Fruit fly (Drosophila melanogaster) whole organism, prepupa: ENCODE data around the gene Ir7b.

Source experiments
- Blimp-1 ChIP-seq: fragments of 200-800 bp; sonication (Bioruptor generic); optimal IDR thresholded peaks from 3 replicates; lab custom pipeline; 2017; ENCODE audit warnings: missing biosample characterization, missing genetic modification characterization, mild to moderate bottlenecking, moderate library complexity, missing genetic modification reagents
- CG10631 ChIP-seq: fragments of 200-800 bp; sonication (Bioruptor generic); optimal IDR thresholded peaks from 2 replicates; lab custom pipeline; 2016; ENCODE audit warnings: missing biosample characterization, missing genetic modification characterization
- CG10669 ChIP-seq: fragments of 200-800 bp; sonication (Bioruptor generic); optimal IDR thresholded peaks from 3 replicates; lab custom pipeline; 2018; ENCODE audit warnings: missing biosample characterization, mild to moderate bottlenecking, missing genetic modification characterization, moderate library complexity
- CG11294 ChIP-seq: fragments of 200-800 bp; sonication (Bioruptor generic); IDR thresholded peaks from 2 replicates; pipeline ENCODE4 v1.3.6; 2022; ENCODE audit warnings: missing biosample characterization, missing genetic modification characterization
- CG11762 ChIP-seq: fragments of 200-800 bp; sonication (Bioruptor generic); optimal IDR thresholded peaks from 3 replicates; lab custom pipeline; 2016; ENCODE audit warnings: missing biosample characterization, missing genetic modification characterization; ENCODE audit not compliant: insufficient read depth
- CG15336 ChIP-seq: fragments of 200-800 bp; sonication (Bioruptor generic); IDR thresholded peaks from 2 replicates; pipeline ENCODE4 v1.3.6; 2022; ENCODE audit warnings: missing biosample characterization, missing genetic modification characterization
- CG1621 ChIP-seq: fragments of 200-800 bp; sonication (Bioruptor generic); optimal IDR thresholded peaks from 3 replicates; lab custom pipeline; 2018; ENCODE audit warnings: missing biosample characterization, mild to moderate bottlenecking, missing genetic modification characterization
- CG3032 ChIP-seq: fragments of 200-800 bp; optimal IDR thresholded peaks from 2 replicates; lab custom pipeline; 2019; ENCODE audit warnings: missing biosample characterization, mild to moderate bottlenecking, missing genetic modification characterization, moderate library complexity
- CG31627 ChIP-seq: fragments of 200-800 bp; sonication (Bioruptor generic); optimal IDR thresholded peaks from 3 replicates; lab custom pipeline; 2016; ENCODE audit warnings: missing biosample characterization, missing genetic modification characterization
- CG34406 ChIP-seq: fragments of 200-800 bp; sonication (Bioruptor generic); optimal IDR thresholded peaks from 3 replicates; lab custom pipeline; 2016; ENCODE audit warnings: missing biosample characterization, missing genetic modification characterization
- CG4318 ChIP-seq: fragments of 200-800 bp; sonication (Bioruptor generic); optimal IDR thresholded peaks from 3 replicates; lab custom pipeline; 2017; ENCODE audit warnings: missing biosample characterization, mild to moderate bottlenecking, missing genetic modification characterization
- CG6163 ChIP-seq: fragments of 200-800 bp; sonication (Bioruptor generic); IDR thresholded peaks from 3 replicates; pipeline ENCODE4 v1.3.6; 2022; ENCODE audit warnings: missing biosample characterization, missing genetic modification characterization
- CG6276 ChIP-seq: fragments of 200-800 bp; sonication (Bioruptor generic); optimal IDR thresholded peaks from 2 replicates; lab custom pipeline; 2017; ENCODE audit warnings: missing biosample characterization, mild to moderate bottlenecking, missing genetic modification characterization
- CG6792 ChIP-seq: fragments of 200-800 bp; sonication (Bioruptor generic); optimal IDR thresholded peaks from 3 replicates; lab custom pipeline; 2016; ENCODE audit warnings: missing biosample characterization, missing genetic modification characterization
- CG7368 ChIP-seq: fragments of 200-800 bp; sonication (Bioruptor generic); optimal IDR thresholded peaks from 3 replicates; lab custom pipeline; 2016; ENCODE audit warnings: missing biosample characterization, missing genetic modification characterization
- CG8119 ChIP-seq: fragments of 200-800 bp; sonication (Bioruptor generic); IDR thresholded peaks from 3 replicates; pipeline ENCODE4 v1.3.6; 2022; ENCODE audit warnings: missing biosample characterization, missing genetic modification characterization
- CG8319 ChIP-seq: fragments of 200-800 bp; sonication (Bioruptor generic); optimal IDR thresholded peaks from 3 replicates; lab custom pipeline; 2016; ENCODE audit warnings: missing biosample characterization, missing genetic modification characterization
- CG8632 ChIP-seq: fragments of 200-800 bp; sonication (Bioruptor generic); optimal IDR thresholded peaks from 3 replicates; lab custom pipeline; 2016; ENCODE audit warnings: missing biosample characterization, missing genetic modification characterization
- CG9139 ChIP-seq: fragments of 200-800 bp; sonication (Bioruptor generic); optimal IDR thresholded peaks from 3 replicates; lab custom pipeline; 2017; ENCODE audit warnings: missing biosample characterization, mild to moderate bottlenecking, missing genetic modification characterization
- Eip78C ChIP-seq: fragments of 200-800 bp; sonication (Bioruptor generic); peaks from one replicate; lab custom pipeline; 2016; ENCODE audit warnings: missing biosample characterization, missing genetic modification characterization
- Eip93F ChIP-seq: fragments of 200-800 bp; sonication (Bioruptor generic); optimal IDR thresholded peaks from 2 replicates; lab custom pipeline; 2016; ENCODE audit warnings: missing biosample characterization, mild to moderate bottlenecking, missing genetic modification characterization
- Ets21C ChIP-seq: fragments of 200-800 bp; sonication (Bioruptor generic); optimal IDR thresholded peaks from 3 replicates; lab custom pipeline; 2016; ENCODE audit warnings: missing biosample characterization, missing genetic modification characterization
- Ets96B ChIP-seq: fragments of 200-800 bp; optimal IDR thresholded peaks from 2 replicates; lab custom pipeline; 2019; ENCODE audit warnings: missing biosample characterization, mild to moderate bottlenecking, missing genetic modification characterization, moderate library complexity
- Gug ChIP-seq: fragments of 200-800 bp; sonication (Bioruptor generic); IDR thresholded peaks from 2 replicates; pipeline ENCODE4 v1.3.6; 2022; ENCODE audit warnings: missing biosample characterization, missing genetic modification characterization
- Hr39 ChIP-seq: fragments of 200-800 bp; sonication (Bioruptor generic); optimal IDR thresholded peaks from 2 replicates; lab custom pipeline; 2016; ENCODE audit warnings: missing biosample characterization, missing genetic modification characterization
- Hr4 ChIP-seq: fragments of 200-800 bp; sonication (Bioruptor generic); optimal IDR thresholded peaks from 3 replicates; lab custom pipeline; 2016; ENCODE audit warnings: missing biosample characterization, missing genetic modification characterization
- Lpt ChIP-seq: fragments of 200-800 bp; sonication (Bioruptor generic); optimal IDR thresholded peaks from 3 replicates; lab custom pipeline; 2016; ENCODE audit warnings: missing biosample characterization, missing genetic modification characterization
- Met ChIP-seq: fragments of 200-800 bp; sonication (Bioruptor generic); optimal IDR thresholded peaks from 3 replicates; lab custom pipeline; 2016; ENCODE audit warnings: missing biosample characterization, missing genetic modification characterization
- OdsH ChIP-seq: fragments of 200-800 bp; sonication (Bioruptor generic); optimal IDR thresholded peaks from 3 replicates; lab custom pipeline; 2016; ENCODE audit warnings: missing biosample characterization, missing genetic modification characterization
- Smox ChIP-seq: fragments of 200-800 bp; sonication (Bioruptor generic); optimal IDR thresholded peaks from 3 replicates; lab custom pipeline; 2016; ENCODE audit warnings: missing biosample characterization, missing genetic modification characterization
- Sox102F ChIP-seq: fragments of 200-800 bp; sonication (Bioruptor generic); optimal IDR thresholded peaks from 2 replicates; lab custom pipeline; 2016; ENCODE audit warnings: missing biosample characterization, mild to moderate bottlenecking, missing genetic modification characterization
- Sox15 ChIP-seq: fragments of 200-800 bp; sonication (Bioruptor generic); optimal IDR thresholded peaks from 3 replicates; lab custom pipeline; 2016; ENCODE audit warnings: missing biosample characterization, missing genetic modification characterization
- achi ChIP-seq: fragments of 200-800 bp; sonication (Bioruptor generic); optimal IDR thresholded peaks from 3 replicates; lab custom pipeline; 2016; ENCODE audit warnings: missing biosample characterization, missing genetic modification characterization
- acj6 ChIP-seq: fragments of 200-800 bp; sonication (Bioruptor generic); optimal IDR thresholded peaks from 3 replicates; lab custom pipeline; 2016; ENCODE audit warnings: missing biosample characterization, missing genetic modification characterization
- dsx ChIP-seq: fragments of 200-800 bp; optimal IDR thresholded peaks from 3 replicates; lab custom pipeline; 2019; ENCODE audit warnings: missing biosample characterization, mild to moderate bottlenecking, missing genetic modification characterization, moderate library complexity; ENCODE audit not compliant: poor library complexity, severe bottlenecking
- eg ChIP-seq: fragments of 200-800 bp; sonication (Bioruptor generic); IDR thresholded peaks from 3 replicates; pipeline ENCODE4 v1.3.6; 2022; ENCODE audit warnings: missing biosample characterization, missing genetic modification characterization
- esn ChIP-seq: fragments of 200-800 bp; sonication (Bioruptor generic); optimal IDR thresholded peaks from 2 replicates; lab custom pipeline; 2016; ENCODE audit warnings: missing biosample characterization, mild to moderate bottlenecking, missing genetic modification characterization, moderate library complexity
- fd85E ChIP-seq: fragments of 200-800 bp; sonication (Bioruptor generic); optimal IDR thresholded peaks from 3 replicates; lab custom pipeline; 2016; ENCODE audit warnings: missing biosample characterization, missing genetic modification characterization
- fkh ChIP-seq: fragments of 200-800 bp; sonication (Bioruptor generic); optimal IDR thresholded peaks from 3 replicates; lab custom pipeline; 2017; ENCODE audit warnings: missing biosample characterization, mild to moderate bottlenecking, missing genetic modification characterization, moderate library complexity
- lz ChIP-seq: fragments of 200-800 bp; sonication (Bioruptor generic); optimal IDR thresholded peaks from 3 replicates; lab custom pipeline; 2016; ENCODE audit warnings: missing biosample characterization, missing genetic modification characterization
- net ChIP-seq: fragments of 200-800 bp; sonication (Bioruptor generic); optimal IDR thresholded peaks from 3 replicates; lab custom pipeline; 2016; ENCODE audit warnings: missing biosample characterization, missing genetic modification characterization
- pdm3 ChIP-seq: fragments of 200-800 bp; sonication (Bioruptor generic); optimal IDR thresholded peaks from 3 replicates; lab custom pipeline; 2016; ENCODE audit warnings: missing biosample characterization, missing genetic modification characterization
- spab ChIP-seq: fragments of 200-800 bp; sonication (Bioruptor generic); optimal IDR thresholded peaks from 2 replicates; lab custom pipeline; 2017; ENCODE audit warnings: missing biosample characterization, mild to moderate bottlenecking, missing genetic modification characterization, missing genetic modification reagents
- ss ChIP-seq, 2 experiments: fragments of 200-800 bp; sonication (Bioruptor generic); optimal IDR thresholded peaks; 2 replicates in 1 of 2; 3 replicates in 1 of 2; lab custom pipeline; 2017 to 2018; ENCODE audit warnings: mild to moderate bottlenecking in 2 of 2, missing biosample characterization in 2 of 2, missing genetic modification characterization in 2 of 2, moderate library complexity in 1 of 2
- svp ChIP-seq: fragments of 200-800 bp; sonication (Bioruptor generic); peaks from one replicate; lab custom pipeline; 2016; ENCODE audit warnings: missing biosample characterization, missing genetic modification characterization
- topi ChIP-seq: fragments of 200-800 bp; sonication (Bioruptor generic); optimal IDR thresholded peaks from 3 replicates; lab custom pipeline; 2016; ENCODE audit warnings: missing biosample characterization, missing genetic modification characterization
- vri ChIP-seq: fragments of 200-800 bp; sonication (Bioruptor generic); optimal IDR thresholded peaks from 3 replicates; lab custom pipeline; 2016; ENCODE audit warnings: missing biosample characterization, mild to moderate bottlenecking, missing genetic modification characterization

Ir7b gene

dm6 chrX:7892539-7892899 is 25.8 kb upstream of the Ir7b start (continued):
- peak; percentile 53 for TF ChIP-seq achi (GFP tag; lab: Kevin White, UChicago)
- TF ChIP-seq acj6: peak; percentile 65
- TF ChIP-seq CG6276 (GFP tag; lab: Kevin White, UChicago): peak; percentile 48
- TF ChIP-seq Gug (GFP tag; lab: Robert Waterston, UW): 0 out of 2 replicates have a peak, but pooled peaks have one; percentile 27
- peak; percentile 8 for TF ChIP-seq spab (GFP tag; lab: Kevin White, UChicago)
- no peak for TF ChIP-seq Blimp-1 (GFP tag; lab: Kevin White, UChicago)
- peak; percentile 72 for TF ChIP-seq CG8119
- TF ChIP-seq OdsH (GFP tag; lab: Kevin White, UChicago): peak; percentile 63
- peak; percentile 39 for TF ChIP-seq CG10669 (GFP tag; lab: Kevin White, UChicago)
- TF ChIP-seq CG6792 (GFP tag; lab: Kevin White, UChicago): peak; percentile 48
- TF ChIP-seq fd85E: no peak
- peak; percentile 74 for TF ChIP-seq topi
- no peak for TF ChIP-seq dsx (GFP tag; lab: Kevin White, UChicago)
- TF ChIP-seq Sox102F: peak; percentile 41
- no peak for TF ChIP-seq CG11294 (GFP tag; lab: Robert Waterston, UW)
- peak; percentile 62 for TF ChIP-seq CG31627
- TF ChIP-seq Hr4 (GFP tag; lab: Kevin White, UChicago): peak; percentile 37
- TF ChIP-seq fkh (GFP tag; lab: Kevin White, UChicago): no peak
- TF ChIP-seq esn: peak; percentile 73
- TF ChIP-seq Smox: peak; percentile 70
- TF ChIP-seq CG34406 (GFP tag; lab: Kevin White, UChicago): peak; percentile 41
- TF ChIP-seq svp (GFP tag; lab: Kevin White, UChicago): peak; percentile 80
- peak; percentile 44 for TF ChIP-seq Ets96B (tag; lab: Kevin White, UChicago)
- 0 out of 3 replicates have a peak, but pooled peaks have one; percentile 25 for TF ChIP-seq CG6163
- no peak for TF ChIP-seq Eip93F
- TF ChIP-seq lz (GFP tag; lab: Kevin White, UChicago): peak; percentile 67
- TF ChIP-seq Lpt (GFP tag; lab: Kevin White, UChicago): peak; percentile 27
- no peak for TF ChIP-seq eg (GFP tag; lab: Robert Waterston, UW)
- peak; percentile 56 for TF ChIP-seq vri
- TF ChIP-seq CG10631 (GFP tag; lab: Kevin White, UChicago): peak; percentile 53
- peak; percentile 67 for TF ChIP-seq pdm3 (GFP tag; lab: Kevin White, UChicago)

- no peak for TF ChIP-seq Eip93F
- TF ChIP-seq CG7368: no peak
- TF ChIP-seq net (GFP tag; lab: Kevin White, UChicago): no peak
- TF ChIP-seq esn: peak; percentile 18
- no peak for TF ChIP-seq Sox15 (GFP tag; lab: Kevin White, UChicago)
- no peak for TF ChIP-seq CG11762
- peak; percentile 42 to 52 for TF ChIP-seq ss (GFP tag; optimal IDR thresholded peaks at IDR 0.05; lab: Kevin White, UChicago)
- TF ChIP-seq Eip78C: peak; percentile 79
- no peak for TF ChIP-seq CG4318 (GFP tag; lab: Kevin White, UChicago)
- peak; percentile 34 for TF ChIP-seq CG3032 (tag; lab: Kevin White, UChicago)
- no peak for TF ChIP-seq OdsH (GFP tag; lab: Kevin White, UChicago)
- TF ChIP-seq CG34406 (GFP tag; lab: Kevin White, UChicago): no peak
- TF ChIP-seq CG8632 (GFP tag; lab: Kevin White, UChicago): no peak
- no peak for TF ChIP-seq Sox102F
- TF ChIP-seq topi: no peak
- TF ChIP-seq CG6276 (GFP tag; lab: Kevin White, UChicago): peak; percentile 19
- peak; percentile 14 for TF ChIP-seq acj6
- TF ChIP-seq CG8319 (GFP tag; lab: Kevin White, UChicago): no peak
- no peak for TF ChIP-seq Ets21C (GFP tag; lab: Kevin White, UChicago)
- no peak for TF ChIP-seq fkh (GFP tag; lab: Kevin White, UChicago)
- no peak for TF ChIP-seq CG1621
- no peak for TF ChIP-seq CG31627
- TF ChIP-seq Gug (GFP tag; lab: Robert Waterston, UW): no peak
- no peak for TF ChIP-seq Hr4 (GFP tag; lab: Kevin White, UChicago)
- peak; percentile 26 for TF ChIP-seq CG10631 (GFP tag; lab: Kevin White, UChicago)
- no peak for TF ChIP-seq eg (GFP tag; lab: Robert Waterston, UW)
- TF ChIP-seq Hr39: no peak
- TF ChIP-seq Met (GFP tag; lab: Kevin White, UChicago): no peak
- TF ChIP-seq CG9139 (GFP tag; lab: Kevin White, UChicago): no peak
- TF ChIP-seq CG15336 (GFP tag; lab: Robert Waterston, UW): 0 out of 2 replicates have a peak, but pooled peaks have one; percentile 15
These were observed 25.1 kb upstream of the Ir7b start, which contains the start of gene Nek2 for dm6 chrX:7891596-7892538. TSS of gene Nek2 (minus strand) at chrX:7891646.
